Worm (Caenorhabditis elegans) whole organism, L1 larva: Measurements from ENCODE around the gene T05A10.6.

Source experiments
- C16A3.4 ChIP-seq: fragments of 150-350 bp; optimal IDR thresholded peaks from 2 replicates; lab custom pipeline; 2014; ENCODE audit warnings: missing biosample characterization, missing genetic modification characterization
- F16B12.6 ChIP-seq: fragments of 150-350 bp; optimal IDR thresholded peaks from 2 replicates; lab custom pipeline; 2014; ENCODE audit warnings: missing biosample characterization, missing genetic modification characterization
- alr-1 ChIP-seq: fragments of 200-800 bp; sonication (Bioruptor generic); optimal IDR thresholded peaks from 2 replicates; lab custom pipeline; 2018; ENCODE audit warnings: borderline replicate concordance, mild to moderate bottlenecking, missing genetic modification characterization, missing compliant biosample characterization
- ama-1 ChIP-seq: fragments of 150-350 bp; optimal IDR thresholded peaks from 2 replicates; lab custom pipeline; 2014
- ceh-82 ChIP-seq, 3 experiments: fragments of 150-350 bp in 1 of 3; sonication (generic microtip) in 2 of 3; optimal IDR thresholded peaks; 2 replicates each; lab custom pipeline; 2014 to 2017; ENCODE audit warnings: missing biosample characterization in 3 of 3, missing genetic modification characterization in 3 of 3
- dpl-1 ChIP-seq, 3 experiments: fragments of 150-350 bp in 2 of 3; sonication (generic microtip) in 1 of 3; optimal IDR thresholded peaks; 2 replicates each; lab custom pipeline; 2014 to 2017; ENCODE audit warnings: missing biosample characterization in 3 of 3, missing genetic modification characterization in 3 of 3, missing genetic modification reagents in 3 of 3
- dsc-1 ChIP-seq: sonication (generic microtip); optimal IDR thresholded peaks from 2 replicates; lab custom pipeline; 2016; ENCODE audit warnings: mild to moderate bottlenecking, missing genetic modification characterization, missing compliant biosample characterization
- efl-3 ChIP-seq: fragments of 200-800 bp; sonication (Bioruptor generic); optimal IDR thresholded peaks from 2 replicates; lab custom pipeline; 2018; ENCODE audit warnings: mild to moderate bottlenecking, missing genetic modification characterization, missing compliant biosample characterization
- egl-13 ChIP-seq: sonication (generic microtip); optimal IDR thresholded peaks from 2 replicates; lab custom pipeline; 2016; ENCODE audit warnings: missing genotype, missing genetic modification reagents, missing genetic modification characterization, missing compliant biosample characterization
- elt-2 ChIP-seq: sonication (generic microtip); optimal IDR thresholded peaks from 2 replicates; lab custom pipeline; 2016; ENCODE audit warnings: missing genetic modification characterization, mild to moderate bottlenecking, inconsistent platforms, missing compliant biosample characterization, missing genetic modification reagents
- fkh-10 ChIP-seq: sonication (generic microtip); optimal IDR thresholded peaks from 2 replicates; lab custom pipeline; 2017; ENCODE audit warnings: missing biosample characterization, missing genetic modification reagents, missing genetic modification characterization
- fkh-8 ChIP-seq: sonication (generic microtip); optimal IDR thresholded peaks from 2 replicates; lab custom pipeline; 2016; ENCODE audit warnings: mild to moderate bottlenecking, missing genetic modification characterization, missing compliant biosample characterization
- fos-1 ChIP-seq: fragments of 150-350 bp; optimal IDR thresholded peaks from 2 replicates; lab custom pipeline; 2014; ENCODE audit warnings: missing biosample characterization, missing genetic modification characterization
- grh-1 ChIP-seq: fragments of 200-800 bp; sonication (Bioruptor generic); IDR thresholded peaks from 2 replicates; pipeline ENCODE4 v1.3.6; 2022; ENCODE audit warnings: missing genetic modification reagents, missing genetic modification characterization, missing compliant biosample characterization
- hlh-17 ChIP-seq: fragments of 200-800 bp; sonication (Bioruptor generic); optimal IDR thresholded peaks from 2 replicates; lab custom pipeline; 2018; ENCODE audit warnings: missing genetic modification characterization, mild to moderate bottlenecking, missing compliant biosample characterization, moderate library complexity, borderline replicate concordance
- hlh-4 ChIP-seq: sonication (generic microtip); optimal IDR thresholded peaks from 2 replicates; lab custom pipeline; 2016; ENCODE audit warnings: mild to moderate bottlenecking, missing genetic modification characterization, missing compliant biosample characterization
- irx-1 ChIP-seq: sonication (generic microtip); optimal IDR thresholded peaks from 2 replicates; lab custom pipeline; 2016; ENCODE audit warnings: missing genetic modification characterization, missing compliant biosample characterization
- isw-1 ChIP-seq: fragments of 200-800 bp; sonication (Bioruptor generic); IDR thresholded peaks from 2 replicates; pipeline ENCODE4 v1.3.6; 2022; ENCODE audit warnings: missing genetic modification characterization, missing compliant biosample characterization
- lin-14 ChIP-seq: fragments of 200-800 bp; sonication (Bioruptor generic); optimal IDR thresholded peaks from 2 replicates; lab custom pipeline; 2018; ENCODE audit warnings: mild to moderate bottlenecking, missing genetic modification characterization, moderate library complexity, missing compliant biosample characterization
- mab-9 ChIP-seq: fragments of 200-800 bp; sonication (Bioruptor generic); IDR thresholded peaks from 2 replicates; pipeline ENCODE4 v1.3.6; 2022; ENCODE audit warnings: missing genetic modification reagents, missing genetic modification characterization, missing compliant biosample characterization
- mdl-1 ChIP-seq, 2 experiments: fragments of 150-350 bp; optimal IDR thresholded peaks; 2 replicates each; lab custom pipeline; 2014 to 2017; ENCODE audit warnings: missing biosample characterization in 2 of 2, missing genetic modification characterization in 2 of 2, inconsistent platforms in 1 of 2
- nhr-11 ChIP-seq: fragments of 150-350 bp; optimal IDR thresholded peaks from 2 replicates; lab custom pipeline; 2014; ENCODE audit warnings: missing biosample characterization, missing genetic modification characterization
- nhr-19 ChIP-seq: fragments of 200-800 bp; sonication (Bioruptor generic); conservative IDR thresholded peaks from 2 replicates; pipeline ENCODE4 v1.3.6; 2022; ENCODE audit warnings: missing genetic modification characterization, missing compliant biosample characterization
- nhr-28 ChIP-seq: fragments of 150-350 bp; optimal IDR thresholded peaks from 2 replicates; lab custom pipeline; 2014; ENCODE audit warnings: missing biosample characterization, missing genetic modification characterization
- nhr-47 ChIP-seq: sonication (generic microtip); optimal IDR thresholded peaks from 2 replicates; lab custom pipeline; 2016; ENCODE audit warnings: mild to moderate bottlenecking, missing genetic modification characterization, moderate library complexity, missing compliant biosample characterization
- nhr-71 ChIP-seq: sonication (generic microtip); optimal IDR thresholded peaks from 2 replicates; lab custom pipeline; 2016; ENCODE audit warnings: mild to moderate bottlenecking, missing genetic modification characterization, moderate library complexity, missing compliant biosample characterization
- nhr-76 ChIP-seq: sonication (generic microtip); optimal IDR thresholded peaks from 2 replicates; lab custom pipeline; 2017; ENCODE audit warnings: missing biosample characterization, missing genetic modification characterization
- nhr-77 ChIP-seq: fragments of 150-350 bp; optimal IDR thresholded peaks from 2 replicates; lab custom pipeline; 2014; ENCODE audit warnings: missing biosample characterization, missing genetic modification characterization
- nhr-84 ChIP-seq: sonication (generic microtip); optimal IDR thresholded peaks from 2 replicates; lab custom pipeline; 2017; ENCODE audit warnings: missing biosample characterization, missing genetic modification characterization
- nhr-85 ChIP-seq: sonication (generic microtip); peaks from one replicate; lab custom pipeline; 2016; ENCODE audit warnings: missing genetic modification characterization, inconsistent platforms, missing compliant biosample characterization
- pag-3 ChIP-seq: sonication (generic microtip); optimal IDR thresholded peaks from 2 replicates; lab custom pipeline; 2017; ENCODE audit warnings: missing genetic modification characterization, mild to moderate bottlenecking, missing compliant biosample characterization, antibody characterized with exemption, borderline replicate concordance; ENCODE audit not compliant: insufficient read depth
- pax-3 ChIP-seq: fragments of 200-800 bp; sonication (Bioruptor generic); optimal IDR thresholded peaks from 2 replicates; lab custom pipeline; 2018; ENCODE audit warnings: mild to moderate bottlenecking, missing genetic modification characterization, moderate library complexity, missing compliant biosample characterization
- snpc-4 ChIP-seq: fragments of 150-350 bp; optimal IDR thresholded peaks from 2 replicates; lab custom pipeline; 2014; ENCODE audit warnings: missing biosample characterization, missing genetic modification characterization
- snu-23 ChIP-seq: sonication (generic microtip); optimal IDR thresholded peaks from 2 replicates; lab custom pipeline; 2016; ENCODE audit warnings: missing genetic modification characterization, missing compliant biosample characterization
- sptf-1 ChIP-seq: fragments of 150-350 bp; optimal IDR thresholded peaks from 2 replicates; lab custom pipeline; 2014; ENCODE audit warnings: missing biosample characterization, missing genetic modification characterization
- tbx-2 ChIP-seq: sonication (generic microtip); optimal IDR thresholded peaks from 2 replicates; lab custom pipeline; 2016; ENCODE audit warnings: missing genetic modification characterization, missing compliant biosample characterization
- tlp-1 ChIP-seq: fragments of 150-350 bp; optimal IDR thresholded peaks from 2 replicates; lab custom pipeline; 2014; ENCODE audit warnings: missing biosample characterization, missing genetic modification characterization
- unc-130 ChIP-seq: fragments of 150-350 bp; optimal IDR thresholded peaks from 2 replicates; lab custom pipeline; 2017; ENCODE audit warnings: missing biosample characterization, missing genetic modification characterization, inconsistent platforms
- unc-30 ChIP-seq: sonication (generic microtip); optimal IDR thresholded peaks from 2 replicates; lab custom pipeline; 2017; ENCODE audit warnings: missing biosample characterization, missing genetic modification characterization
- unc-62 ChIP-seq: fragments of 150-350 bp; optimal IDR thresholded peaks from 2 replicates; lab custom pipeline; 2014; ENCODE audit warnings: missing biosample characterization, missing genetic modification reagents, missing genetic modification characterization
- unc-86 ChIP-seq: sonication (generic microtip); optimal IDR thresholded peaks from 2 replicates; lab custom pipeline; 2016; ENCODE audit warnings: missing genetic modification characterization, missing compliant biosample characterization
- unc-98 ChIP-seq: fragments of 200-800 bp; sonication (Bioruptor generic); IDR thresholded peaks from 2 replicates; pipeline ENCODE4 v1.3.6; 2022; ENCODE audit warnings: missing genetic modification characterization, missing compliant biosample characterization
- xbp-1 ChIP-seq: sonication (generic microtip); optimal IDR thresholded peaks from 2 replicates; lab custom pipeline; 2016; ENCODE audit warnings: missing genetic modification characterization, missing compliant biosample characterization
- zip-4 ChIP-seq: fragments of 200-800 bp; sonication (Bioruptor generic); optimal IDR thresholded peaks from 2 replicates; lab custom pipeline; 2018; ENCODE audit warnings: mild to moderate bottlenecking, missing genetic modification characterization, moderate library complexity, missing compliant biosample characterization

Gene T05A10.6

ce11 chrX:10766123-10766622 is 28.4 kb downstream of the T05A10.6 start (continued):
- peak; percentile 94 for TF ChIP-seq nhr-19 (GFP tag; lab: Robert Waterston, UW)
- TF ChIP-seq C16A3.4 = peak; percentile 86

- peak; percentile 31 for TF ChIP-seq fkh-8 (tag; lab: Kevin White, UChicago)
- peak; percentile 26 for TF ChIP-seq nhr-47 (tag; lab: Kevin White, UChicago)
- TF ChIP-seq unc-86 (tag; lab: Kevin White, UChicago) = peak; percentile 9
- TF ChIP-seq F16B12.6 = no peak
- TF ChIP-seq egl-13 = peak; percentile 45
- TF ChIP-seq nhr-85 (tag; lab: Kevin White, UChicago) = peak; percentile 42
- peak; percentile 50 for TF ChIP-seq lin-14 (GFP tag; lab: Kevin White, UChicago)
- TF ChIP-seq snpc-4 (tag; lab: Kevin White, UChicago) = no peak
Measured at ce11 chrX:10763383-10763782, 31.2 kb downstream of the T05A10.6 start.

ce11 chrX:10760958-10761357 is 33.6 kb downstream of the T05A10.6 start:
- TF ChIP-seq fkh-8 (tag; lab: Kevin White, UChicago) (peak; percentile 37), mdl-1 (tag; optimal IDR thresholded peaks at IDR 0.05; lab: Kevin White, UChicago) (no peak), lin-14 (GFP tag; lab: Kevin White, UChicago) (peak; percentile 11), ama-1 (no peak), pax-3 (tag; lab: Kevin White, UChicago) (peak; percentile 64), nhr-71 (tag; lab: Kevin White, UChicago) (peak; percentile 38), snpc-4 (tag; lab: Kevin White, UChicago) (no peak), ceh-82 (tag; optimal IDR thresholded peaks at IDR 0.05; lab: Kevin White, UChicago) (no peak), elt-2 (tag; lab: Kevin White, UChicago) (peak; percentile 10)

ce11 chrX:10758453-10758852 is 36.1 kb downstream of the T05A10.6 start:
- TF ChIP-seq nhr-85 (tag; lab: Kevin White, UChicago) (no peak), pag-3 (tag; lab: Kevin White, UChicago) (no peak), hlh-4 (tag; lab: Kevin White, UChicago) (no peak), fkh-8 (tag; lab: Kevin White, UChicago) (peak; percentile 71), unc-30 (tag; lab: Kevin White, UChicago) (no peak), isw-1 (GFP tag; lab: Robert Waterston, UW) (no peak), nhr-84 (no peak), snpc-4 (tag; lab: Kevin White, UChicago) (no peak), unc-98 (no peak), fos-1 (tag; lab: Kevin White, UChicago) (no peak), nhr-71 (tag; lab: Kevin White, UChicago) (peak; percentile 9), fkh-10 (GFP tag; lab: Kevin White, UChicago) (no peak), pax-3 (tag; lab: Kevin White, UChicago) (peak; percentile 15), irx-1 (tag; lab: Kevin White, UChicago) (no peak), grh-1 (GFP tag; lab: Robert Waterston, UW) (no peak), nhr-77 (tag; lab: Kevin White, UChicago) (no peak), lin-14 (GFP tag; lab: Kevin White, UChicago) (no peak), tlp-1 (no peak), dsc-1 (tag; lab: Kevin White, UChicago) (peak; percentile 78), ceh-82 (tag; optimal IDR thresholded peaks at IDR 0.05; lab: Kevin White, UChicago) (no peak), unc-130 (tag; lab: Kevin White, UChicago) (no peak), alr-1 (tag; lab: Kevin White, UChicago) (no peak), xbp-1 (tag; lab: Kevin White, UChicago) (no peak), tbx-2 (tag; lab: Kevin White, UChicago) (no peak), unc-62 (GFP tag; lab: Kevin White, UChicago) (no peak), nhr-28 (tag; lab: Kevin White, UChicago) (no peak), sptf-1 (tag; lab: Kevin White, UChicago) (no peak), elt-2 (tag; lab: Kevin White, UChicago) (no peak), zip-4 (GFP tag; lab: Kevin White, UChicago) (no peak), efl-3 (no peak), egl-13 (no peak), dpl-1 (GFP tag; optimal IDR thresholded peaks at IDR 0.05; lab: Kevin White, UChicago) (no peak), hlh-17 (GFP tag; lab: Kevin White, UChicago) (no peak), nhr-11 (tag; lab: Kevin White, UChicago) (no peak), nhr-47 (tag; lab: Kevin White, UChicago) (peak; percentile 41), unc-86 (tag; lab: Kevin White, UChicago) (no peak), nhr-76 (tag; lab: Kevin White, UChicago) (no peak), snu-23 (no peak), mab-9 (GFP tag; lab: Robert Waterston, UW) (no peak), F16B12.6 (no peak)
